Worm (Caenorhabditis elegans): Measurements from ENCODE around the gene T25B9.11.

ce11 chrIV:10765053-10765452 lies 747 bp downstream of the T25B9.11 start, which contains the start of gene T25B9.12:
- TF ChIP-seq him-1 (tag; optimal IDR thresholded peaks at IDR 0.05) (no peak), dao-5 (tag; optimal IDR thresholded peaks at IDR 0.05) (no peak)
